Worm (Caenorhabditis elegans): Measurements from ENCODE around the gene F22B7.9.

DNA sequence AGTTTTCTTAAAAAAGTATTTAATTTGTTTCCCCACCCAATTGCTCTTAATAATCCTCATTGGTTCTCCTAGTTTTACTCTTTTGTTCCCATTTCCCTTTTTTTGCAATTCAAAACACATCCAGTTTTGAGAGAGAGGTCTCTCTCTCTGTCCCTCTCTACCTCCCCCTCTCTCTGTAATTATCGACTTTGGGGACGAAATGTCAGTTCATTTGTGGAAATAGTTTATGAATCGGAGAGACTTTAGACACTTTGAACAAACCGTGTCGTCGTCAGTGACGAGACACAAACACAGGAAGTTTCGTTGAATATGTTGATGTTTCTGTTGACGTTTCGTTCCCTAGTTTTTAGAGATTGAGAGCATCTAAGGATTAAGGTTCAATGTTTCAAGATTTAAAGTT, 9.4 kb upstream of the F22B7.9 start:
- TF ChIP-seq tbx-7 (tag; optimal IDR thresholded peaks at IDR 0.05) (no peak), dve-1 (tag; optimal IDR thresholded peaks at IDR 0.05) (no peak), fkh-10 (GFP tag; optimal IDR thresholded peaks at IDR 0.05) (no peak), ceh-19 (GFP tag; optimal IDR thresholded peaks at IDR 0.05) (no peak), rnt-1 (tag; optimal IDR thresholded peaks at IDR 0.05) (no peak), ceh-45 (GFP tag; IDR thresholded peaks at IDR 0.05) (no peak), ztf-16 (tag; optimal IDR thresholded peaks at IDR 0.05) (no peak), pat-9 (tag; optimal IDR thresholded peaks at IDR 0.05) (no peak), ama-1 (optimal IDR thresholded peaks at IDR 0.05) (no peak), hlh-8 (tag; optimal IDR thresholded peaks at IDR 0.05) (no peak), ets-4 (tag; optimal IDR thresholded peaks at IDR 0.05) (no peak)

Data from whole organism, late embryonic.